Fruit fly (Drosophila melanogaster) whole organism, pupa: ENCODE data around the gene CG31988.

Experiments
- CG10348 ChIP-seq: fragments of 200-800 bp; sonication (Bioruptor generic); IDR thresholded peaks from 2 replicates; pipeline ENCODE4 v1.3.6; 2022; ENCODE audit warnings: missing biosample characterization, missing genetic modification characterization
- CG12605 ChIP-seq: fragments of 200-800 bp; sonication (Bioruptor generic); IDR thresholded peaks from 2 replicates; pipeline ENCODE4 v1.3.6; 2022; ENCODE audit warnings: missing biosample characterization, missing genetic modification characterization
- CG13204 ChIP-seq: fragments of 200-800 bp; sonication (Bioruptor generic); optimal IDR thresholded peaks from 2 replicates; lab custom pipeline; 2018; ENCODE audit warnings: missing biosample characterization, mild to moderate bottlenecking, missing genetic modification characterization, moderate library complexity
- CG14655 ChIP-seq: fragments of 200-800 bp; sonication (Bioruptor generic); optimal IDR thresholded peaks from 3 replicates; lab custom pipeline; 2017; ENCODE audit warnings: mild to moderate bottlenecking, missing biosample characterization, missing genetic modification reagents, missing genetic modification characterization
- CG15710 ChIP-seq: fragments of 200-800 bp; sonication (Bioruptor generic); optimal IDR thresholded peaks from 2 replicates; lab custom pipeline; 2018; ENCODE audit warnings: missing biosample characterization, mild to moderate bottlenecking, missing genetic modification characterization, moderate library complexity
- CG17806 ChIP-seq: fragments of 200-800 bp; sonication (Bioruptor generic); optimal IDR thresholded peaks from 2 replicates; lab custom pipeline; 2018; ENCODE audit warnings: missing biosample characterization, mild to moderate bottlenecking, missing genetic modification characterization, moderate library complexity
- CG32121 ChIP-seq: fragments of 200-800 bp; sonication (Bioruptor generic); IDR thresholded peaks from 2 replicates; pipeline ENCODE4 v1.3.6; 2022; ENCODE audit warnings: missing biosample characterization, missing genetic modification characterization
- CG34367 ChIP-seq: fragments of 200-800 bp; sonication (Bioruptor generic); optimal IDR thresholded peaks from 2 replicates; lab custom pipeline; 2018; ENCODE audit warnings: missing biosample characterization, mild to moderate bottlenecking, missing genetic modification characterization
- CG4496 ChIP-seq: fragments of 200-800 bp; sonication (Bioruptor generic); IDR thresholded peaks from 3 replicates; pipeline ENCODE4 v1.3.6; 2022; ENCODE audit warnings: missing biosample characterization, missing genetic modification characterization
- CG8159 ChIP-seq: fragments of 200-800 bp; sonication (Bioruptor generic); optimal IDR thresholded peaks from 3 replicates; lab custom pipeline; 2018; ENCODE audit warnings: missing biosample characterization, mild to moderate bottlenecking, missing genetic modification characterization, moderate library complexity
- CG8301 ChIP-seq: fragments of 200-800 bp; sonication (Bioruptor generic); optimal IDR thresholded peaks from 2 replicates; lab custom pipeline; 2018; ENCODE audit warnings: missing biosample characterization, mild to moderate bottlenecking, missing genetic modification characterization
- CG9948 ChIP-seq: fragments of 200-800 bp; sonication (Bioruptor generic); optimal IDR thresholded peaks from 2 replicates; lab custom pipeline; 2018; ENCODE audit warnings: missing biosample characterization, mild to moderate bottlenecking, missing genetic modification characterization, moderate library complexity
- D1 ChIP-seq: fragments of 200-800 bp; sonication (Bioruptor generic); optimal IDR thresholded peaks from 2 replicates; lab custom pipeline; 2018; ENCODE audit warnings: missing biosample characterization, mild to moderate bottlenecking, missing genetic modification characterization, moderate library complexity
- EcR ChIP-seq: fragments of 200-800 bp; sonication (Bioruptor generic); optimal IDR thresholded peaks from 3 replicates; lab custom pipeline; 2019; ENCODE audit warnings: missing biosample characterization, missing genetic modification characterization, mild to moderate bottlenecking, moderate library complexity, missing genetic modification reagents
- Ets98B ChIP-seq: fragments of 200-800 bp; sonication (Bioruptor generic); IDR thresholded peaks from 2 replicates; pipeline ENCODE4 v1.3.6; 2022; ENCODE audit warnings: missing biosample characterization, missing genetic modification characterization
- Pif1A ChIP-seq: fragments of 200-800 bp; sonication (Bioruptor generic); optimal IDR thresholded peaks from 3 replicates; lab custom pipeline; 2016; ENCODE audit warnings: missing biosample characterization, missing genetic modification characterization
- Pif1B ChIP-seq: fragments of 200-800 bp; sonication (Bioruptor generic); optimal IDR thresholded peaks from 3 replicates; lab custom pipeline; 2016; ENCODE audit warnings: missing biosample characterization, missing genetic modification characterization
- Snoo ChIP-seq: fragments of 200-800 bp; sonication (Bioruptor generic); optimal IDR thresholded peaks from 3 replicates; lab custom pipeline; 2017; ENCODE audit warnings: missing biosample characterization, mild to moderate bottlenecking, missing genetic modification characterization, inconsistent platforms
- fd96Ca ChIP-seq: fragments of 200-800 bp; sonication (Bioruptor generic); IDR thresholded peaks from 3 replicates; pipeline ENCODE4 v1.3.6; 2022; ENCODE audit warnings: missing biosample characterization, missing genetic modification characterization
- gl ChIP-seq: fragments of 200-800 bp; sonication (Bioruptor generic); optimal IDR thresholded peaks from 2 replicates; lab custom pipeline; 2018; ENCODE audit warnings: missing biosample characterization, mild to moderate bottlenecking, missing genetic modification characterization
- rn ChIP-seq: fragments of 200-800 bp; sonication (Bioruptor generic); IDR thresholded peaks from 2 replicates; pipeline ENCODE4 v1.3.6; 2022; ENCODE audit warnings: missing biosample characterization, missing genetic modification characterization

CG31988 gene

DNA sequence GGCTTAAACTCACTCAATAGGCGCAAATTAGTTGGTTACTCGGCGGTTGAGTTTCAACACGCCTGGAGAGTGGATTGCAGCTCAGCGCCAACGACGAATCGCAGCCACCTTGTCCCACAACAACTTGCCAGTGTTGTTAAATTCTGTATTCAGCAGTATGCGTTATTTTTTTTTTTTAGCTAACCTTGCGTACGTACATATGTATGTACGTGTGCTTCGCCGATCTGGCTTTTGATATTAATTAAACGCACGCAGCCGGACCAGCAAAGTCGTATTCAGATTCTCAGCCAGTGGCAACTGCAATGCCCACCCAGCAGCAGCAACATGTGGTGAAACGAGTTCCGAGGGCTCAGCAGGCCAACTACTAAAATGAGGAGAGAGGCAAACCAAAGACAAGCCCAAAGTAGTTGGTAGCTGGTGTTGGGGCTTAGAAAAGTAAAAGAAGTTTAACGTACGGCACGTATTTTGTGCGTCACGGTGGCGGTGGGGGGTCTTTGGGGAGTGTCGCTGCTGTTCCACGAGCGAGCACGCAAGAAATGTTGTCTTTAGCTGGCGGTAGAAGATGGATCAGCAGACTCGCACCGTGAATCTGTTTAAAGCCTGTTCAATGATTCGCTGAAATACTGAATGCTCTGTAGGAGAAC lies 42.6 kb upstream of the CG31988 start:
- no peak for TF ChIP-seq CG34367 (tag; lab: Kevin White, UChicago)
- TF ChIP-seq rn = no peak
- TF ChIP-seq fd96Ca (GFP tag; lab: Robert Waterston, UW) = no peak
- no peak for TF ChIP-seq CG13204 (GFP tag; lab: Kevin White, UChicago)
- TF ChIP-seq CG14655 (GFP tag; lab: Kevin White, UChicago) = no peak
- no peak for TF ChIP-seq D1 (tag; lab: Kevin White, UChicago)
- TF ChIP-seq CG8301 (tag; lab: Kevin White, UChicago) = no peak
- 0 out of 3 replicates have a peak, but pooled peaks have one; percentile 48 for TF ChIP-seq CG4496 (GFP tag; lab: Robert Waterston, UW)
- TF ChIP-seq CG17806 (tag; lab: Kevin White, UChicago) = no peak
- TF ChIP-seq CG15710 (tag; lab: Kevin White, UChicago) = no peak
- 0 out of 2 replicates have a peak, but pooled peaks have one; percentile 17 for TF ChIP-seq CG12605
- peak; percentile 47 for TF ChIP-seq EcR
- TF ChIP-seq CG9948 (tag; lab: Kevin White, UChicago) = no peak
- no peak for TF ChIP-seq Snoo (tag; lab: Kevin White, UChicago)
- TF ChIP-seq Ets98B = 0 out of 2 replicates have a peak, but pooled peaks have one; percentile 5
- peak; percentile 7 for TF ChIP-seq Pif1A (GFP tag; lab: Kevin White, UChicago)
- no peak for TF ChIP-seq CG10348 (GFP tag; lab: Robert Waterston, UW)
- 0 out of 2 replicates have a peak, but pooled peaks have one; percentile 11 for TF ChIP-seq CG32121 (GFP tag; lab: Robert Waterston, UW)
- TF ChIP-seq Pif1B (GFP tag; lab: Kevin White, UChicago) = peak; percentile 16
- no peak for TF ChIP-seq CG8159 (tag; lab: Kevin White, UChicago)
- TF ChIP-seq gl = no peak
- TF ChIP-seq, all 21 proteins: peak for 7

DNA sequence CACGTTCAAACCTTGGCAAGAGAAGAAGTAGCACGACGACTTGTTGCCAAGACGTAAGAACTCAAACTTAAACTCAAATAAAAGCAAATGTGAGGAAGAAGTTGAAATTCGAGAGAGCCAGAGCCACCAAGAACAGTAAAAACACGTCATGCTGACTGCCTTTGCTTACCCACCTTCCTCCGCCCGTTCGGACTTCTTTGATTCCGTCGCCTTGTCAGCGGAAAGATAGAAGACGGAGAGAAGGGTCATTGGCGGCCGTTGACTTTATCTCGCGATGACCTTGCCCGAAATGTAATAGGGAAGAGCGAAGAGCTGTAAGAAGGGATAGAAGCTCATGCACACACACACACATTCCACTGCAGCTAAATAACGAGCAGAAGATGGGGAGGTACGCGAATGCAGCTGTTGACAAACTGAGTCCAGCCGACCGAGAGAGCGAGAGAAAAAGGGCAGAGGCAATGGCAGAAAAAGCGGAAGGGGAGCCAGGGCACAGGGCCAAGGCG lies 41.4 kb upstream of the CG31988 start:
- TF ChIP-seq EcR (peak; percentile 99), CG8159 (tag; lab: Kevin White, UChicago) (no peak), Snoo (tag; lab: Kevin White, UChicago) (peak; percentile 2), CG17806 (tag; lab: Kevin White, UChicago) (no peak), CG13204 (GFP tag; lab: Kevin White, UChicago) (peak; percentile 35), CG4496 (GFP tag; lab: Robert Waterston, UW) (0 out of 3 replicates have a peak, but pooled peaks have one; percentile 15)

- TF ChIP-seq CG9948 (tag; lab: Kevin White, UChicago) (no peak), Snoo (tag; lab: Kevin White, UChicago) (no peak), Pif1B (GFP tag; lab: Kevin White, UChicago) (no peak)
These were observed 39.8 kb upstream of the CG31988 start for dm6 chr2L:21242369-21242768.

dm6 chr2L:21237748-21238459 lies 35.3 kb upstream of the CG31988 start:
- peak; percentile 31 for TF ChIP-seq Pif1B (GFP tag; lab: Kevin White, UChicago)
- TF ChIP-seq Pif1A (GFP tag; lab: Kevin White, UChicago) = peak; percentile 19
- TF ChIP-seq EcR = peak; percentile 99
- TF ChIP-seq CG34367 (tag; lab: Kevin White, UChicago) = peak; percentile 29
- TF ChIP-seq D1 (tag; lab: Kevin White, UChicago) = no peak
- no peak for TF ChIP-seq fd96Ca (GFP tag; lab: Robert Waterston, UW)
- TF ChIP-seq CG13204 (GFP tag; lab: Kevin White, UChicago) = peak; percentile 38

DNA sequence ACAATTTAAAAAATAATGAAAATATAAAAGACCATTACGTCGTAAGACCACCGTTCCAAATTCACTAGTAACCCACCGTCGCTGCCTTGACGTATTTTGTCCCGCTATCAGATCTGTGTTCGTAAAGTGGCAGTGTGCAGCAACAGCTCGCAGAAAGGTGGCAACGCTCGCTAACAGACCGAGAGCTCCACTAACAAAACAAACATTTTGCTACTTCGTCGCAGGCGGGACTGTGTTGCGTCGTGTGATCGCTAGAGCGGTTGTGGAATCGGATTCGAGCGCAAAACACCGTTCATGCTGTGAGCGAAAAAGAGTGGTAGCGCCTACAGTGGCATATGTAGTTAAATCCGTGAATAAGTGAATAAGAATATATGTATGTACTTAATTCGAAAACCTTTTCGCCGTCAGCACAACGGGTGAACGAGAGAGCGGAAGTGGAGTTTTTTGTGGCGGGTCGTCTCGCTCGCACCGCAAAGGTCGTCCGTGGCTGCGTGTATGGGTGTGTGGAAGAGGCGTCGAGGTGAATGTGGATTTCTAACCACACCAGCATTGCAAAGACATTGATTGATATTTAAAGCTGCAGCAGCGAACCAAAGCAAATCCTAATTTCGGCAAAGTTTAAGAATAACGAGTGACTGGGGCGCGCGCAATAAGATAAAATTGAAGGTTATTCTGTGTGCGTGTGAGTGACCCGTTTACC lies 34.6 kb upstream of the CG31988 start, which contains the start of gene Hr39:
Gene Hr39, plus strand, starts transcription at position 203 of the 700 bp plus-strand sequence.
- TF ChIP-seq Ets98B = no peak
- no peak for TF ChIP-seq gl
- no peak for TF ChIP-seq Pif1A (GFP tag; lab: Kevin White, UChicago)
- TF ChIP-seq CG17806 (tag; lab: Kevin White, UChicago) = no peak
- TF ChIP-seq CG8301 (tag; lab: Kevin White, UChicago) = no peak
- TF ChIP-seq EcR = no peak
- TF ChIP-seq CG34367 (tag; lab: Kevin White, UChicago) = no peak

dm6 chr2L:21236633-21237032 lies 34.0 kb upstream of the CG31988 start, which contains the start of gene CG31626:
Gene CG31626 (minus strand): TSS chr2L:21236733.
- TF ChIP-seq rn (no peak), D1 (tag; lab: Kevin White, UChicago) (no peak), Pif1A (GFP tag; lab: Kevin White, UChicago) (no peak), Snoo (tag; lab: Kevin White, UChicago) (no peak), EcR (no peak), CG15710 (tag; lab: Kevin White, UChicago) (no peak), CG8301 (tag; lab: Kevin White, UChicago) (no peak), CG8159 (tag; lab: Kevin White, UChicago) (no peak), CG34367 (tag; lab: Kevin White, UChicago) (no peak), gl (no peak), CG4496 (GFP tag; lab: Robert Waterston, UW) (no peak)
